Fruit fly (Drosophila melanogaster): Measurements from ENCODE around the gene FASN1.

FASN1 gene

dm6 chr2L:3114132-3114531, 57.7 kb downstream of the FASN1 start:
- TF ChIP-seq pnt (GFP tag; optimal IDR thresholded peaks at IDR 0.05) (no peak), CG3163 (GFP tag; optimal IDR thresholded peaks at IDR 0.05) (no peak), CG6813 (GFP tag; optimal IDR thresholded peaks at IDR 0.05) (peak; percentile 29), CG5180 (GFP tag; optimal IDR thresholded peaks at IDR 0.05) (no peak), Med (GFP tag) (peak; percentile 83), CG9932 (GFP tag; IDR thresholded peaks at IDR 0.05) (no peak), Spps (tag; optimal IDR thresholded peaks at IDR 0.05) (no peak), CkIIα-i1 (GFP tag; IDR thresholded peaks at IDR 0.05) (no peak), trem (tag; optimal IDR thresholded peaks at IDR 0.05) (no peak), CG30020 (tag; optimal IDR thresholded peaks at IDR 0.05) (no peak), PHDP (tag; optimal IDR thresholded peaks at IDR 0.05) (peak; percentile 20), NFAT (GFP tag; IDR thresholded peaks at IDR 0.05) (no peak), HLHmδ (GFP tag; optimal IDR thresholded peaks at IDR 0.05) (no peak), CG43689 (GFP tag; IDR thresholded peaks at IDR 0.05) (no peak), CG9797 (GFP tag; optimal IDR thresholded peaks at IDR 0.05) (no peak), CG7745 (tag; optimal IDR thresholded peaks at IDR 0.05) (no peak), odd (GFP tag; optimal IDR thresholded peaks at IDR 0.05) (peak; percentile 26), CG9609 (GFP tag; optimal IDR thresholded peaks at IDR 0.05) (no peak), zf30C (GFP tag; optimal IDR thresholded peaks at IDR 0.05) (no peak), Stat92E (GFP tag; optimal IDR thresholded peaks at IDR 0.05) (no peak), Hmr (GFP tag; optimal IDR thresholded peaks at IDR 0.05) (peak; percentile 42), ssp (GFP tag; IDR thresholded peaks at IDR 0.05) (no peak), da (GFP tag; optimal IDR thresholded peaks at IDR 0.05) (peak; percentile 1), croc (GFP tag; conservative IDR thresholded peaks at IDR 0.05) (no peak), CG14014 (GFP tag; IDR thresholded peaks at IDR 0.05) (0 out of 2 replicates have a peak, but pooled peaks have one; percentile 25), CG1603 (tag; optimal IDR thresholded peaks at IDR 0.05) (peak; percentile 8), CG6854 (GFP tag; optimal IDR thresholded peaks at IDR 0.05) (no peak), CG12769 (tag; optimal IDR thresholded peaks at IDR 0.05) (peak; percentile 51), CG4730 (GFP tag; IDR thresholded peaks at IDR 0.05) (no peak), Atf6 (GFP tag; IDR thresholded peaks at IDR 0.05) (0 out of 2 replicates have a peak, but pooled peaks have one; percentile 34), CG7357 (GFP tag; IDR thresholded peaks at IDR 0.05) (no peak), NK7.1 (GFP tag; optimal IDR thresholded peaks at IDR 0.05) (no peak), CG2678 (tag; optimal IDR thresholded peaks at IDR 0.05) (peak; percentile 19), sob (GFP tag; IDR thresholded peaks at IDR 0.05) (peak; percentile 8; the same call in 1 of the 2 replicates), CG2875 (GFP tag; optimal IDR thresholded peaks at IDR 0.05) (peak; percentile 13), CG15269 (tag; optimal IDR thresholded peaks at IDR 0.05) (no peak), wek (GFP tag; optimal IDR thresholded peaks at IDR 0.05) (peak; percentile 7), CG15011 (GFP tag; optimal IDR thresholded peaks at IDR 0.05) (peak; percentile 4), CG11456 (GFP tag; IDR thresholded peaks at IDR 0.05) (0 out of 3 replicates have a peak, but pooled peaks have one; percentile 11), MBD-R2 (GFP tag; IDR thresholded peaks at IDR 0.05) (no peak), gro (GFP tag; optimal IDR thresholded peaks at IDR 0.05) (no peak), lbe (GFP tag; optimal IDR thresholded peaks at IDR 0.05) (no peak), danr (GFP tag; IDR thresholded peaks at IDR 0.05) (no peak), tin (GFP tag; optimal IDR thresholded peaks at IDR 0.05) (no peak), row (GFP tag; IDR thresholded peaks at IDR 0.05) (no peak), CG13296 (GFP tag; optimal IDR thresholded peaks at IDR 0.05) (peak; percentile 15), Mad (GFP tag; optimal IDR thresholded peaks at IDR 0.05) (peak; percentile 11), Bdp1 (GFP tag; optimal IDR thresholded peaks at IDR 0.05) (no peak), Dbx (GFP tag; IDR thresholded peaks at IDR 0.05) (no peak), tll (GFP tag; optimal IDR thresholded peaks at IDR 0.05) (no peak), stwl (tag; optimal IDR thresholded peaks at IDR 0.05) (no peak)
